Fruit fly (Drosophila melanogaster) whole organism, wandering third instar larva: ENCODE measurements around the gene Sws1.

Experiments used
- Abd-B ChIP-seq: fragments of >200 bp; optimal IDR thresholded peaks from 2 replicates; lab custom pipeline; 2017; ENCODE audit warnings: missing biosample characterization, missing genetic modification characterization
- CG32264 ChIP-seq: fragments of 200-800 bp; sonication (Bioruptor generic); optimal IDR thresholded peaks from 2 replicates; lab custom pipeline; 2016; ENCODE audit warnings: missing biosample characterization, missing genetic modification characterization
- CG9705 ChIP-seq: fragments of 200-800 bp; sonication (Bioruptor generic); optimal IDR thresholded peaks from 2 replicates; lab custom pipeline; 2018; ENCODE audit warnings: missing biosample characterization, mild to moderate bottlenecking, missing genetic modification characterization
- CrebA ChIP-seq: fragments of 200-800 bp; sonication (Bioruptor generic); optimal IDR thresholded peaks from 2 replicates; lab custom pipeline; 2016; ENCODE audit warnings: missing biosample characterization, mild to moderate bottlenecking, missing genetic modification characterization, borderline replicate concordance
- Dfd ChIP-seq: fragments of >200 bp; optimal IDR thresholded peaks from 2 replicates; lab custom pipeline; 2017; ENCODE audit warnings: missing biosample characterization, missing genetic modification characterization
- Dif ChIP-seq: fragments of 200-275, 200-300 bp; sonication (Bioruptor generic); optimal IDR thresholded peaks from 2 replicates; lab custom pipeline; 2018; ENCODE audit warnings: missing biosample characterization, missing genetic modification characterization; ENCODE audit not compliant: partially characterized antibody
- GATAd ChIP-seq: sonication (Bioruptor generic); optimal IDR thresholded peaks from 2 replicates; lab custom pipeline; 2016; ENCODE audit warnings: missing biosample characterization, missing genetic modification characterization
- HLH106 ChIP-seq: fragments of 200-800 bp; optimal IDR thresholded peaks from 3 replicates; lab custom pipeline; 2019; ENCODE audit warnings: missing biosample characterization, mild to moderate bottlenecking, missing genetic modification characterization, moderate library complexity
- Hnf4 ChIP-seq: fragments of 200-800 bp; sonication (Bioruptor generic); optimal IDR thresholded peaks from 2 replicates; lab custom pipeline; 2016; ENCODE audit warnings: missing biosample characterization, mild to moderate bottlenecking, missing genetic modification characterization
- Hr78 ChIP-seq: fragments of >200 bp; optimal IDR thresholded peaks from 2 replicates; lab custom pipeline; 2017; ENCODE audit warnings: missing biosample characterization, missing genetic modification characterization
- Hr83 ChIP-seq: fragments of 200-300 bp; sonication (Bioruptor generic); optimal IDR thresholded peaks from 2 replicates; lab custom pipeline; 2016; ENCODE audit warnings: missing biosample characterization, mild to moderate bottlenecking, missing genetic modification characterization, moderate library complexity; ENCODE audit not compliant: poor library complexity, severe bottlenecking
- Mio ChIP-seq: sonication (Bioruptor generic); optimal IDR thresholded peaks from 2 replicates; lab custom pipeline; 2016; ENCODE audit warnings: missing biosample characterization, missing genetic modification characterization
- N ChIP-seq: fragments of >200 bp; optimal IDR thresholded peaks from 2 replicates; lab custom pipeline; 2018; ENCODE audit warnings: missing biosample characterization, missing external identifiers, missing genetic modification characterization
- OdsH ChIP-seq: fragments of 200-800 bp; sonication (Bioruptor generic); optimal IDR thresholded peaks from 2 replicates; lab custom pipeline; 2016; ENCODE audit warnings: missing biosample characterization, mild to moderate bottlenecking, missing genetic modification characterization
- Rel ChIP-seq, 2 experiments: fragments of 200-800 bp; sonication (Bioruptor generic) in 1 of 2; optimal IDR thresholded peaks; 2 replicates in 1 of 2; 3 replicates in 1 of 2; lab custom pipeline; 2016 to 2019; ENCODE audit warnings: mild to moderate bottlenecking in 2 of 2, missing biosample characterization in 2 of 2, missing genetic modification characterization in 2 of 2, moderate library complexity in 1 of 2
- Sp1 ChIP-seq: fragments of 200-800 bp; sonication (Bioruptor generic); optimal IDR thresholded peaks from 3 replicates; lab custom pipeline; 2019; ENCODE audit warnings: missing biosample characterization, mild to moderate bottlenecking, missing genetic modification characterization, moderate library complexity
- Vsx2 ChIP-seq: fragments of 200-300, 225-300 bp; sonication (Bioruptor generic); optimal IDR thresholded peaks from 2 replicates; lab custom pipeline; 2018; ENCODE audit warnings: missing biosample characterization, missing genetic modification characterization; ENCODE audit not compliant: partially characterized antibody
- br ChIP-seq: fragments of 200-800 bp; sonication (Bioruptor generic); optimal IDR thresholded peaks from 2 replicates; lab custom pipeline; 2016; ENCODE audit warnings: missing biosample characterization, missing genetic modification characterization
- dmrt93B ChIP-seq: fragments of 200-800 bp; sonication (Bioruptor generic); optimal IDR thresholded peaks from 2 replicates; lab custom pipeline; 2018; ENCODE audit warnings: missing biosample characterization, mild to moderate bottlenecking, missing genetic modification characterization
- dsf ChIP-seq: sonication (Bioruptor generic); optimal IDR thresholded peaks from 2 replicates; lab custom pipeline; 2016; ENCODE audit warnings: missing biosample characterization, missing genetic modification characterization, borderline replicate concordance
- ey ChIP-seq: fragments of 200-800 bp; sonication (Bioruptor generic); optimal IDR thresholded peaks from 2 replicates; lab custom pipeline; 2016; ENCODE audit warnings: missing biosample characterization, missing genetic modification characterization
- foxo ChIP-seq, 2 experiments: fragments of 200-800 bp; sonication (Bioruptor generic); optimal IDR thresholded peaks; 2 replicates in 1 of 2; 3 replicates in 1 of 2; lab custom pipeline; 2016 to 2017; ENCODE audit warnings: missing biosample characterization in 2 of 2, missing genetic modification characterization in 2 of 2
- fru ChIP-seq: fragments of 200-800 bp; sonication (Bioruptor generic); optimal IDR thresholded peaks from 3 replicates; lab custom pipeline; 2016; ENCODE audit warnings: missing biosample characterization, mild to moderate bottlenecking, missing genetic modification characterization
- h ChIP-seq: fragments of 200-800 bp; sonication (Bioruptor generic); optimal IDR thresholded peaks from 3 replicates; lab custom pipeline; 2016; ENCODE audit warnings: missing biosample characterization, mild to moderate bottlenecking, missing genetic modification characterization
- jim ChIP-seq: fragments of 175-275, 200-325 bp; sonication (Bioruptor generic); optimal IDR thresholded peaks from 2 replicates; lab custom pipeline; 2016; ENCODE audit warnings: missing biosample characterization, mild to moderate bottlenecking, missing genetic modification characterization
- lola ChIP-seq: fragments of >200 bp; optimal IDR thresholded peaks from 2 replicates; lab custom pipeline; 2017; ENCODE audit warnings: missing biosample characterization, missing genetic modification characterization
- pan ChIP-seq: fragments of >200 bp; optimal IDR thresholded peaks from 2 replicates; lab custom pipeline; 2017
- psq ChIP-seq: fragments of 200-800 bp; sonication (Bioruptor generic); optimal IDR thresholded peaks from 3 replicates; lab custom pipeline; 2017; ENCODE audit warnings: missing biosample characterization, mild to moderate bottlenecking, missing genetic modification characterization, moderate library complexity
- rgr ChIP-seq: fragments of 200-800 bp; sonication (Bioruptor generic); optimal IDR thresholded peaks from 3 replicates; lab custom pipeline; 2016; ENCODE audit warnings: missing biosample characterization, mild to moderate bottlenecking, missing genetic modification characterization
- sage ChIP-seq: fragments of 200-800 bp; sonication (Bioruptor generic); optimal IDR thresholded peaks from 2 replicates; lab custom pipeline; 2016; ENCODE audit warnings: missing biosample characterization, mild to moderate bottlenecking, missing genetic modification characterization
- sv ChIP-seq: fragments of 200-800 bp; sonication (Bioruptor generic); optimal IDR thresholded peaks from 3 replicates; lab custom pipeline; 2016; ENCODE audit warnings: missing biosample characterization, missing genetic modification characterization
- tai ChIP-seq: sonication (Bioruptor generic); optimal IDR thresholded peaks from 2 replicates; lab custom pipeline; 2016; ENCODE audit warnings: missing biosample characterization, missing genetic modification characterization
- usp ChIP-seq: fragments of >200 bp; optimal IDR thresholded peaks from 2 replicates; lab custom pipeline; 2017; ENCODE audit warnings: missing biosample characterization, missing genetic modification characterization
- woc ChIP-seq: sonication (Bioruptor generic); optimal IDR thresholded peaks from 2 replicates; lab custom pipeline; 2016; ENCODE audit warnings: missing biosample characterization, mild to moderate bottlenecking, missing genetic modification characterization

Gene Sws1

dm6 chr2L:2574717-2575273 is at the start of gene Sws1, which contains the start of gene Rad1:
Gene Sws1 (minus strand): TSS chr2L:2575052.
Gene Rad1 (minus strand): TSS chr2L:2575052.
- TF ChIP-seq woc (GFP tag; lab: Kevin White, UChicago) (no peak), Rel (GFP tag; optimal IDR thresholded peaks at IDR 0.05; lab: Kevin White, UChicago) (no peak), Rel (tag; optimal IDR thresholded peaks at IDR 0.05; lab: Kevin White, UChicago) (peak; percentile 16)

DNA sequence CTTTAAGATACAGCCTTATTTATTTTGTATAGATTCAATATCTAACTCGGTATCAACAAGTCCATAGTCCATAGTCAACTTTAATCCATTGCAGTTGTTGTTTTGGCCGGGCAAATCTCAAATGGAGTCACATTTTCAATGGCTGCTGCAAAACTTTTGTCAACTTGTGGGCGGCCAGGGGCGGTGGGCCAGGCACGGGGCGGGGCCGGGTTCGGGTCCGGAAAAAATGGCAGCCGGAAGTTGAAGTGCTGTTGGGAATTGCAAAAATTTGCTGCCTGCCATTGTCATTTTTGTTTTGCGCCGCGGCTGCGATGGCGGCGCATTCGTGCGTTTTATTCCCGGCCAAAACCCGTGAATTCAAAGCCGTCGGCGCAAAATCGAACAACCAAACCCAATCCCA is 49.1 kb upstream of the Sws1 start:
- no peak for TF ChIP-seq jim (GFP tag; lab: Kevin White, UChicago)
- TF ChIP-seq Dfd = peak; percentile 99

dm6 chr2L:2619887-2620286 is 45.0 kb upstream of the Sws1 start, which contains the start of gene CG43403:
Gene CG43403 (plus strand): TSS chr2L:2620187.
- TF ChIP-seq rgr (GFP tag; lab: Kevin White, UChicago) (no peak), br (GFP tag; lab: Kevin White, UChicago) (no peak), sv (no peak), Hr83 (GFP tag; lab: Kevin White, UChicago) (no peak), Hr78 (no peak), CG32264 (no peak)

DNA sequence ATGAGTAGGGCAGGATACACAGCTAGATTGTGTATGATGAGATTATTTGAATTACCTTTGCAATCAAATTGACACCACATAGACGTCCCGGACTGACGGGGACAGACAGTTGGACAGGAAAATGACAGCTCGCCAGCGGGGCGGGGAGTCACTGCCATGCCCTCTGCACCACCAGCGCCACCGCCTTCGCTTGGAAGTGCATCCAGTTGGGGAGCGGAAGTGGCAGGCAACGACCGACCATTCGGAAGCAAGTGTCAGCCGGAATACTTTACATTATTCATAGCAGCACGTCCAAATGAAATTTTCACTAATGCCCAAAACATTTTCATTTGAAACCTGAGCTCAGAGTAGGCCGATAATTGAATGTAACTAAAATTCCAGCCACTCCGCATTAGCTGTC is 34.8 kb upstream of the Sws1 start, which contains the start of gene CG15395:
Gene CG15395 (plus strand): TSS at position 301 of the 400 bp plus-strand sequence.
- no peak for TF ChIP-seq jim (GFP tag; lab: Kevin White, UChicago)
- no peak for TF ChIP-seq pan (lab: Kevin White, UChicago)
- no peak for TF ChIP-seq rgr (GFP tag; lab: Kevin White, UChicago)
- TF ChIP-seq Sp1 (GFP tag; lab: Kevin White, UChicago) = no peak

- TF ChIP-seq fru (GFP tag; lab: Kevin White, UChicago) (peak; percentile 8), usp (GFP tag; lab: Kevin White, UChicago) (no peak), foxo (GFP tag; optimal IDR thresholded peaks at IDR 0.05; lab: Kevin White, UChicago) (peak in 1 of 2 experiments; percentile 12), pan (lab: Kevin White, UChicago) (no peak)
Observed at dm6 chr2L:2606725-2607124, 31.9 kb upstream of the Sws1 start.

DNA sequence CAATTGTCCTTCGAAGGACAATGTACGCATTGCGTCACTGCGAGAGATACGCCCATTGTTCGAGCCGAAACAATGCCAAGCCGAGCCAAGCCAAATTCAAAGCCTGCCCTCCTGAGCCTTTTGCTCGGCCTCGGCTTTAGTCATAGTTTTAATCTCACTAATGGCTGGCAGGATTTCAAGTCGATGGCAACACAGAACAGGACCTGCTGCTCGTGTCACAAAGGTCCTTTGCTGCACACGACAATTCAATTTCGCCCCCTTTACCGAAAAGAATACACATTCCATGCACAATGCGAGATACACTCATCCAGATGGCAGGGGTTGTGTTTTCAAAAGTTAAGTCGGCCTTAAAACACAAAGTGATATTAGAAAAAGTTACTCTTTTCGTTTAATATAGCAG is 16.7 kb upstream of the Sws1 start, which contains the start of gene CG15394:
Gene CG15394 (plus strand): TSS at position 301 of the 400 bp plus-strand sequence.
- TF ChIP-seq sv (no peak), jim (GFP tag; lab: Kevin White, UChicago) (no peak), pan (lab: Kevin White, UChicago) (no peak), lola (GFP tag; lab: Kevin White, UChicago) (no peak)

DNA sequence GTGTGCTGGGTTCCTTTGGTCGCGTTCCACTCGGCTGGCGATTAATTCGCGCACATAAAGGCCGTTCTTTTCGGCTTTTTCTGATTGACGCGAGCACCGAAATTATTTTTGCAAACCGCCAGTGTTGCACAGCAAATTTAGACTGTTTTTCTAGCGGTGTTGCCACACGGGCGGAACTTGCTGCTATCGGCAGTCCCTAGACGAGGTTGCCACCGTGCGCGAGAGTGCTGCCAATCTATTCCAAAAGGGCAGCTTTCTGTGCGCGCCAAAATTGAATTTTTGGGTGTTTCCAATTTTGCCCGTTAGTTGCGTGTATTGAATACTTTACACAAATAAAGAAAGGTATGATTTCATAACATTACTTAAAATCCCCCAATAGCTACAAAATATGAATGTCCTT is 10.4 kb upstream of the Sws1 start, which contains the start of gene Drp1:
Gene Drp1 (minus strand): TSS at position 146 of the 400 bp plus-strand sequence.
- TF ChIP-seq Dif (GFP tag; lab: Kevin White, UChicago) = no peak
- TF ChIP-seq Dfd = no peak
- no peak for TF ChIP-seq GATAd (GFP tag; lab: Kevin White, UChicago)
- no peak for TF ChIP-seq dsf (GFP tag; lab: Kevin White, UChicago)
- no peak for TF ChIP-seq Abd-B (GFP tag; lab: Kevin White, UChicago)
- no peak for TF ChIP-seq Sp1 (GFP tag; lab: Kevin White, UChicago)
- peak; percentile 39 for TF ChIP-seq jim (GFP tag; lab: Kevin White, UChicago)
- TF ChIP-seq sv = peak; percentile 12
- no peak for TF ChIP-seq CrebA (GFP tag; lab: Kevin White, UChicago)
- TF ChIP-seq Hnf4 = no peak
- TF ChIP-seq OdsH (GFP tag; lab: Kevin White, UChicago) = no peak
- peak; percentile 37 for TF ChIP-seq HLH106 (tag; lab: Kevin White, UChicago)
- TF ChIP-seq CG9705 = no peak
- no peak for TF ChIP-seq N
- TF ChIP-seq h (GFP tag; lab: Kevin White, UChicago) = peak; percentile 38
- TF ChIP-seq Rel (GFP tag; optimal IDR thresholded peaks at IDR 0.05; lab: Kevin White, UChicago) = no peak
- peak; percentile 51 for TF ChIP-seq Rel (tag; optimal IDR thresholded peaks at IDR 0.05; lab: Kevin White, UChicago)
- TF ChIP-seq dmrt93B = no peak
- TF ChIP-seq foxo (GFP tag; optimal IDR thresholded peaks at IDR 0.05; lab: Kevin White, UChicago) = peak in 1 of 2 experiments; percentile 64
- no peak for TF ChIP-seq Hr78
- no peak for TF ChIP-seq usp (GFP tag; lab: Kevin White, UChicago)
- TF ChIP-seq tai (GFP tag; lab: Kevin White, UChicago) = no peak
- TF ChIP-seq Vsx2 (GFP tag; lab: Kevin White, UChicago) = no peak
- peak; percentile 18 for TF ChIP-seq ey (GFP tag; lab: Kevin White, UChicago)
- peak; percentile 60 for TF ChIP-seq rgr (GFP tag; lab: Kevin White, UChicago)
- no peak for TF ChIP-seq woc (GFP tag; lab: Kevin White, UChicago)
- TF ChIP-seq psq (GFP tag; lab: Kevin White, UChicago) = no peak
- no peak for TF ChIP-seq sage (GFP tag; lab: Kevin White, UChicago)
- no peak for TF ChIP-seq CG32264
- no peak for TF ChIP-seq lola (GFP tag; lab: Kevin White, UChicago)
- no peak for TF ChIP-seq Mio (GFP tag; lab: Kevin White, UChicago)
- TF ChIP-seq Hr83 (GFP tag; lab: Kevin White, UChicago) = peak; percentile 86
